Worm (Caenorhabditis elegans) whole organism, midembryonic: Measurements from ENCODE around the gene srap-1.
"Not testable (repeated sequence)": the region's sequence is repeated elsewhere in the genome, so short reads cannot be mapped to it uniquely, and the experiment has no call there.

ENCODE experiments used
- T22C8.4 ChIP-seq: fragments of 200-800 bp; sonication (Bioruptor generic); IDR thresholded peaks from 2 replicates; pipeline ENCODE4 v1.3.6; 2022; ENCODE audit warnings: missing genetic modification characterization, missing compliant biosample characterization
- cog-1 ChIP-seq: sonication (generic microtip); optimal IDR thresholded peaks from 2 replicates; lab custom pipeline; 2016; ENCODE audit warnings: missing genetic modification characterization, missing compliant biosample characterization
- flt-1 ChIP-seq: fragments of 200-800 bp; sonication (Bioruptor generic); IDR thresholded peaks from 2 replicates; pipeline ENCODE4 v1.3.6; 2022; ENCODE audit warnings: missing genetic modification characterization, missing compliant biosample characterization
- klf-2 ChIP-seq: fragments of 200-800 bp; sonication (Bioruptor generic); conservative IDR thresholded peaks from 2 replicates; pipeline ENCODE4 v1.3.6; 2022; ENCODE audit warnings: missing genetic modification reagents, missing genetic modification characterization, missing compliant biosample characterization
- med-1 ChIP-seq: sonication (generic microtip); optimal IDR thresholded peaks from 2 replicates; lab custom pipeline; 2017; ENCODE audit warnings: missing genetic modification characterization, mild to moderate bottlenecking, missing compliant biosample characterization, antibody characterized with exemption, missing genetic modification reagents; ENCODE audit not compliant: insufficient read depth
- ref-1 ChIP-seq: fragments of 200-800 bp; sonication (Bioruptor generic); conservative IDR thresholded peaks from 2 replicates; pipeline ENCODE4 v1.3.6; 2022; ENCODE audit warnings: missing genetic modification reagents, missing genetic modification characterization, missing compliant biosample characterization
- tab-1 ChIP-seq: fragments of 200-800 bp; sonication (Bioruptor generic); IDR thresholded peaks from 2 replicates; pipeline ENCODE4 v1.3.6; 2022; ENCODE audit warnings: missing genetic modification characterization, missing compliant biosample characterization
- ztf-23 ChIP-seq: fragments of 200-800 bp; sonication (Bioruptor generic); IDR thresholded peaks from 2 replicates; pipeline ENCODE4 v1.3.6; 2022; ENCODE audit warnings: missing genetic modification reagents, missing genetic modification characterization, missing compliant biosample characterization
- ztf-29 ChIP-seq: fragments of 200-800 bp; sonication (Bioruptor generic); IDR thresholded peaks from 2 replicates; pipeline ENCODE4 v1.3.6; 2022; ENCODE audit warnings: missing genetic modification reagents, missing genetic modification characterization, missing compliant biosample characterization

- not testable (repeated sequence) for TF ChIP-seq med-1 (GFP tag; lab: Kevin White, UChicago); ztf-23; T22C8.4; ref-1; ztf-29 (GFP tag; lab: Robert Waterston, UW); flt-1 (GFP tag; lab: Robert Waterston, UW); klf-2 (GFP tag; lab: Robert Waterston, UW); cog-1 (tag; lab: Kevin White, UChicago)
- TF ChIP-seq tab-1 (GFP tag; lab: Robert Waterston, UW), result 0 out of 2 replicates have a peak, but pooled peaks have one; percentile 30
Observed at ce11 chrII:11211661-11212060, 8.6 kb downstream of the srap-1 start.
